Worm (Caenorhabditis elegans) whole organism, L1 larva: ENCODE results near the gene F11C1.1.

Experiments used
- alr-1 ChIP-seq: fragments of 200-800 bp; sonication (Bioruptor generic); optimal IDR thresholded peaks from 2 replicates; lab custom pipeline; 2018; ENCODE audit warnings: borderline replicate concordance, mild to moderate bottlenecking, missing genetic modification characterization, missing compliant biosample characterization
- egl-27 ChIP-seq, 2 experiments: fragments of 150-350 bp in 1 of 2; sonication (generic microtip); optimal IDR thresholded peaks; 3 replicates each; lab custom pipeline; 2017 to 2018; ENCODE audit warnings: missing biosample characterization in 2 of 2, missing genetic modification characterization in 2 of 2, missing genetic modification reagents in 2 of 2
- fkh-10 ChIP-seq: sonication (generic microtip); optimal IDR thresholded peaks from 2 replicates; lab custom pipeline; 2017; ENCODE audit warnings: missing biosample characterization, missing genetic modification reagents, missing genetic modification characterization
- fkh-8 ChIP-seq: sonication (generic microtip); optimal IDR thresholded peaks from 2 replicates; lab custom pipeline; 2016; ENCODE audit warnings: mild to moderate bottlenecking, missing genetic modification characterization, missing compliant biosample characterization
- nhr-76 ChIP-seq: sonication (generic microtip); optimal IDR thresholded peaks from 2 replicates; lab custom pipeline; 2017; ENCODE audit warnings: missing biosample characterization, missing genetic modification characterization
- rnt-1 ChIP-seq: sonication (generic microtip); optimal IDR thresholded peaks from 2 replicates; lab custom pipeline; 2016; ENCODE audit warnings: mild to moderate bottlenecking, missing genetic modification characterization, moderate library complexity, missing compliant biosample characterization

DNA sequence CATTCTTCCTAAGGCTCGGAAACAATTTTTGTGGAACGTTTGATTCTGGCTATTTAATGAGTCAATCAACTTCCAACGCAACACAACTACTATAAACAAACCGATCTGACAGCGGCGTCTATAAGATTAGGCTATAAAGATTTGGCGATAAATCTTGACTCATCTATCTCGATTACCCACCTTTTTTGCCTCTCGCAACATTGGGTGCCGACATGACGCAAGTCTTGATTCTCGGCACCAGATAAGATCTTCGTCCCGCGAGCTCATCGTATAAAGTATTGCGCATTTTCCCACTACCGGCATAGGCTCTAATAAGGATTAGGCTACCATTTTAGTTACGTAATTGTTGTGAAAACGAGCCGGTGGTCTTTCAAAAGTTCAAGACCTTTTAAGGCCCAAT is 21.5 kb upstream of the F11C1.1 start:
- TF ChIP-seq nhr-76 (no peak), fkh-8 (tag; lab: Kevin White, UChicago) (no peak), rnt-1 (tag; lab: Kevin White, UChicago) (no peak), alr-1 (tag; lab: Kevin White, UChicago) (no peak), egl-27 (tag; optimal IDR thresholded peaks at IDR 0.05; lab: Kevin White, UChicago) (no peak), fkh-10 (GFP tag; lab: Kevin White, UChicago) (no peak)
